Worm (Caenorhabditis elegans): ENCODE measurements around the gene pqn-71.

pqn-71 gene

ce11 chrV:15505068-15505467 lies 39.6 kb downstream of the pqn-71 start (continued):
- peak; percentile 81 for TF ChIP-seq egl-43 (GFP tag; IDR thresholded peaks at IDR 0.05)
- TF ChIP-seq aly-2 (tag; optimal IDR thresholded peaks at IDR 0.05), result no peak
- peak; percentile 85; the same call in 1 of the 2 replicates for TF ChIP-seq D1046.2 (GFP tag; IDR thresholded peaks at IDR 0.05)
- peak; percentile 26 for TF ChIP-seq nhr-102 (tag; optimal IDR thresholded peaks at IDR 0.05)
- peak; percentile 82 for TF ChIP-seq ctbp-1 (GFP tag; IDR thresholded peaks at IDR 0.05)
- TF ChIP-seq dmd-8 (GFP tag; IDR thresholded peaks at IDR 0.05), result peak; percentile 72
- peak; percentile 13; the same call in 1 of the 2 replicates for TF ChIP-seq Y105C5A.15 (GFP tag; IDR thresholded peaks at IDR 0.05)
- TF ChIP-seq T26A8.4 (GFP tag; IDR thresholded peaks at IDR 0.05), result peak; percentile 75

DNA sequence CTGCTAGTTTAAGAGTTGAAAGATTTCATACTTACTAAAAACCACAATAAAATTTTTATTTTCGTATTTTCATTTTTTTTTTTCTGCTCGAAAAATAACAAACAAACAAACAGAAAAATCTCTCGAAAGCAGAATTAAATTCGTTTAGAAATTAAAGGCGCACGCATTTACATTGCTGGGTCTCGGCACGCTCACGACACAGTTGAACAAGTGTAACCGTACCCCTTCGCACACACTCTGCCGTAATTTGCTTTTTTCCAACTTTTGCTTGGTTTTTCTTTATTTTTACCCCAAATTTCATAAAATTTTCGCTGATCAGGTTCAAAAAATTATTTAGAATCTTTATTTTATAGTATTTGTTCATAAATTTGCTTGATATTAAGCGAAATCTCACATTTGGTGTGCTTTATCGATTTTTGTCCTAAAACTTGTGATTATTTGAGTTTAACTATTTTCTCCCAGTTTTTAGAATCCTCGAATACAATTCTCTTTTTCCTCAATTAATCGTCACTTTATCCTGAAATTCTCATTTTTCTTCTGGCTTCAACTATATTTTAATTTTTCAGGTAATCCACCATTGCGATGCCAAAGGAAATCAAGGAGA lies 46.2 kb downstream of the pqn-71 start, which contains the start of gene rpl-38:
TSS of gene rpl-38 (plus strand) at position 554 of the 604 bp plus-strand sequence.
- TF ChIP-seq ceh-44 (GFP tag; IDR thresholded peaks at IDR 0.05) (peak; percentile 35; the same call in 1 of the 2 replicates), skn-1 (tag; optimal IDR thresholded peaks at IDR 0.05) (no peak), duxl-1 (tag; optimal IDR thresholded peaks at IDR 0.05; ENCODE audit: poor library complexity) (peak; percentile 65), php-3 (GFP tag; IDR thresholded peaks at IDR 0.05) (0 out of 2 replicates have a peak, but pooled peaks have one; percentile 26), mxl-3 (GFP tag; optimal IDR thresholded peaks at IDR 0.05) (no peak), tra-1 (GFP tag; IDR thresholded peaks at IDR 0.05) (no peak), ceh-62 (tag; optimal IDR thresholded peaks at IDR 0.05) (no peak), cey-2 (tag; optimal IDR thresholded peaks at IDR 0.05; ENCODE audit: borderline replicate concordance, insufficient read depth) (no peak), dmd-6 (GFP tag; IDR thresholded peaks at IDR 0.05) (peak; percentile 52; the same call in 1 of the 2 replicates), lin-38 (GFP tag; IDR thresholded peaks at IDR 0.05) (peak; percentile 78), saeg-2 (GFP tag; IDR thresholded peaks at IDR 0.05) (no peak), ceh-28 (tag; optimal IDR thresholded peaks at IDR 0.05) (no peak), zip-2 (tag; optimal IDR thresholded peaks at IDR 0.05) (no peak), daf-8 (GFP tag; IDR thresholded peaks at IDR 0.05) (no peak), ztf-7 (tag; optimal IDR thresholded peaks at IDR 0.05) (no peak), dmd-9 (GFP tag; IDR thresholded peaks at IDR 0.05) (peak; percentile 58; the same call in 1 of the 2 replicates), vab-7 (GFP tag; IDR thresholded peaks at IDR 0.05) (peak; percentile 38; the same call in 1 of the 2 replicates), lin-29 (GFP tag; IDR thresholded peaks at IDR 0.05) (no peak), nhr-11 (tag; optimal IDR thresholded peaks at IDR 0.05) (peak; percentile 63), nhr-48 (tag; optimal IDR thresholded peaks at IDR 0.05) (peak; percentile 39), hmg-1.1 (GFP tag; IDR thresholded peaks at IDR 0.05) (peak; percentile 60; the same call in 1 of the 2 replicates), nhr-25 (tag; optimal IDR thresholded peaks at IDR 0.05; ENCODE audit: borderline replicate concordance, insufficient read depth) (no peak), sdz-12 (GFP tag; optimal IDR thresholded peaks at IDR 0.05) (no peak), nhr-76 (tag; optimal IDR thresholded peaks at IDR 0.05) (no peak), T20F7.1 (GFP tag; optimal IDR thresholded peaks at IDR 0.05) (no peak), zip-11 (GFP tag; IDR thresholded peaks at IDR 0.05) (no peak), dve-1 (tag; optimal IDR thresholded peaks at IDR 0.05; ENCODE audit: insufficient read depth) (peak; percentile 70), nhr-28 (tag; optimal IDR thresholded peaks at IDR 0.05) (peak; percentile 42), ztf-11 (tag; optimal IDR thresholded peaks at IDR 0.05) (no peak), T26A8.4 (GFP tag; IDR thresholded peaks at IDR 0.05) (peak; percentile 55; the same call in 1 of the 2 replicates), fkh-10 (GFP tag; optimal IDR thresholded peaks at IDR 0.05) (peak; percentile 29), lin-15B (tag; optimal IDR thresholded peaks at IDR 0.05) (no peak), ces-1 (GFP tag; optimal IDR thresholded peaks at IDR 0.05) (no peak), Y105C5A.15 (GFP tag; IDR thresholded peaks at IDR 0.05) (no peak), Y48G9A.11 (GFP tag; IDR thresholded peaks at IDR 0.05) (no peak), nhr-102 (tag; optimal IDR thresholded peaks at IDR 0.05) (peak; percentile 64), madf-9 (GFP tag; conservative IDR thresholded peaks at IDR 0.05) (no peak), ama-1 (optimal IDR thresholded peaks at IDR 0.05) (no peak), mdl-1 (tag; optimal IDR thresholded peaks at IDR 0.05) (no peak), daf-12 (tag; optimal IDR thresholded peaks at IDR 0.05) (no peak), snpc-1.2 (GFP tag; IDR thresholded peaks at IDR 0.05) (peak; percentile 60), nhr-10 (tag; optimal IDR thresholded peaks at IDR 0.05) (no peak), mdt-29 (GFP tag; IDR thresholded peaks at IDR 0.05) (no peak)
